Worm (Caenorhabditis elegans): ENCODE results near the gene ugt-32.

The ugt-32 gene

DNA sequence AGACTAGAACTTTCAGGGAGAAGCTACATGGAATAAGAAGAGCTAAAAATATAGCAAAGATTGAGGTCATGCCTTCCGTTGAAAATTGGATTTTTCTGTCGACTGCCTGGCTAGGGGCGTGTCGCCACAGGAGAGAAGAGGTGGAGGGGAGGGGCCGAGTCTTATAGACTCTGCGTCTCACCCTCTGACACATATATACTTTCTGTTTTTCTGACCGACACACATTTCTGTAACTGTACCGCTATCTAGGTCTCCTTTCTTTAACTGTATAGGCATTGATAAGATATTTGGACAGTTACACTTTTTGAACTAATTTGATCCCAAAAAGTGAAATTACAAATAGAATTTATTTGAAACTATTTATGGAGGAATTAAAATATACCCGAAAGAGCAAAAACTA lies 2.3 kb downstream of the ugt-32 start:
- TF ChIP-seq mep-1 (tag; optimal IDR thresholded peaks at IDR 0.05) (no peak), sptf-1 (tag; optimal IDR thresholded peaks at IDR 0.05) (no peak), sem-2 (GFP tag; optimal IDR thresholded peaks at IDR 0.05) (no peak), zip-8 (tag; optimal IDR thresholded peaks at IDR 0.05) (no peak), elt-3 (tag; optimal IDR thresholded peaks at IDR 0.05) (no peak), cnd-1 (tag; optimal IDR thresholded peaks at IDR 0.05) (no peak), mls-2 (tag; optimal IDR thresholded peaks at IDR 0.05) (no peak), unc-62 (GFP tag; optimal IDR thresholded peaks at IDR 0.05) (no peak), lin-32 (GFP tag; optimal IDR thresholded peaks at IDR 0.05) (no peak), nhr-12 (tag; optimal IDR thresholded peaks at IDR 0.05) (no peak), bed-3 (GFP tag; optimal IDR thresholded peaks at IDR 0.05) (no peak), lsy-2 (tag; optimal IDR thresholded peaks at IDR 0.05) (no peak)

DNA sequence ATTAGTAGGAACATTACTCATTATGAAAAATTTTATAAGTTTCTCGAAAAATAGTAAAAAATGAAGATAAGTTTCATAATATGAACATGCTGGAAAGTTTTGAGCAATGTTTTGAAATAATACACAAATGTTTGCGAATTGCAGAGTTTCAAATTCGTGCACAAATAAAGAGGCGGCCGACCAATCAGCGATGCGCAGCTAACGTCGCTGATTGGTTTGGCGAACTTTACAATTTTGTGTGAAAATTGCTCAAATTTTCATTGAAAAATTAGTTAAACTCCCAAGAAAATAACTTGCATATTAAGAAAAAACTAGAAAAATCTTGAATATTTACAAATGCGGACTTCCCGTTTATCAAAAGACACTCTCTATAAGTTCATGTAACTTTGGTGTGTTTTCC lies 11.1 kb downstream of the ugt-32 start:
- no peak for TF ChIP-seq ham-2 (GFP tag; optimal IDR thresholded peaks at IDR 0.05)
- TF ChIP-seq M03D4.4 (tag; optimal IDR thresholded peaks at IDR 0.05): no peak
- TF ChIP-seq sptf-1 (tag; optimal IDR thresholded peaks at IDR 0.05): no peak
- no peak for TF ChIP-seq flh-1 (GFP tag; optimal IDR thresholded peaks at IDR 0.05)

DNA sequence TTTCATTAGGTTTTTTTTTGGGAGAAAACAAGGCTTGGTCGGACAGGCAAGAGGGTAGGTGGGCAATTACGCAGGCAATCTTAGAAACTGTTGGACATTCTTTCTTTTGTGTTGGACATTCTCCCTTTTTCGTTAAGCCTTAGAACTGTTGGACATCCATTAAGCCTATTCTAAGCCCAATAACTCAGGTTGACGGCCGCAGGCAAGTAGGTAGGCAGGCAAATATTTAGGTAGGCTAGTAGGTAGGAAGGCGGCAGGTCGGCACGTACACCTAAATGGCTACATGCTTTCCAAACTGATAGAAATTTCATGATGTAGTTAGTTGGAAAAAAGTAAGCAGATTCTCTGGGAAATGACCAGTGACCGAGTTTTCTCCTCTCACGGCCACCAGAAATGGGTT lies 11.7 kb downstream of the ugt-32 start:
- TF ChIP-seq hlh-1 (tag; optimal IDR thresholded peaks at IDR 0.05) (no peak), lin-32 (GFP tag; optimal IDR thresholded peaks at IDR 0.05) (no peak), nhr-28 (tag; optimal IDR thresholded peaks at IDR 0.05) (no peak), mls-2 (tag; optimal IDR thresholded peaks at IDR 0.05) (no peak), sptf-1 (tag; optimal IDR thresholded peaks at IDR 0.05) (no peak), unc-39 (tag; optimal IDR thresholded peaks at IDR 0.05) (no peak), ztf-11 (tag; optimal IDR thresholded peaks at IDR 0.05) (no peak), mab-5 (tag; optimal IDR thresholded peaks at IDR 0.05) (no peak), snpc-4 (tag; optimal IDR thresholded peaks at IDR 0.05) (no peak), lsy-2 (tag; optimal IDR thresholded peaks at IDR 0.05) (no peak), ham-2 (GFP tag; optimal IDR thresholded peaks at IDR 0.05) (no peak)

DNA sequence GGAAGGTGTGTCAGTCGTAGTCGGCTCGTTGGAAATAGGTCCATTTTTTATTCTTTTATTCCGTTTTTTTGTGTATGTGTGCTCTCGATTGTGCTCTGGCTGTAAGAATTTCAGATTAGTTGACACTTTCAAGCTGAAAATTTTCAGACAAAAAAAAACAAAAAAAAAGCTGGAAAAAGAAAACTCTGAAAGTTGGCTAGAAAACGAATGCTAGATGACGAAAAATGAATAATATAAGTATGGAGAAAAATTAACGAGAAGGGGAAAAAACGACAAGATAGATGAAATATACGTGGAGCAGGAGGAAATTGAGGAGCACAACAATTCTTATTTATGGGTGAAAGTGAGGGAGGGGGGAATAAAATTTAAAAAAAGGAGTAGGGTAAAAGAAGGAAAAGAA lies 12.2 kb downstream of the ugt-32 start, which contains the start of gene H10D18.5:
TSS of gene H10D18.5 (minus strand) at position 101 of the 400 bp plus-strand sequence.
- no peak for TF ChIP-seq bed-3 (GFP tag; optimal IDR thresholded peaks at IDR 0.05)
- no peak for TF ChIP-seq elt-1 (tag; optimal IDR thresholded peaks at IDR 0.05; ENCODE audit: borderline replicate concordance, insufficient read depth)
- no peak for TF ChIP-seq tbx-8 (GFP tag; optimal IDR thresholded peaks at IDR 0.05)
- no peak for TF ChIP-seq blmp-1 (tag; optimal IDR thresholded peaks at IDR 0.05)
- TF ChIP-seq ceh-43 (GFP tag; optimal IDR thresholded peaks at IDR 0.05): no peak
- TF ChIP-seq unc-120 (tag; optimal IDR thresholded peaks at IDR 0.05; ENCODE audit: poor library complexity, severe bottlenecking): no peak
- TF ChIP-seq sptf-1 (tag; optimal IDR thresholded peaks at IDR 0.05): no peak
- no peak for TF ChIP-seq unc-62 (GFP tag; optimal IDR thresholded peaks at IDR 0.05)
- TF ChIP-seq nhr-12 (tag; optimal IDR thresholded peaks at IDR 0.05): no peak
- no peak for TF ChIP-seq snpc-4 (tag; optimal IDR thresholded peaks at IDR 0.05)
- no peak for TF ChIP-seq elt-3 (tag; optimal IDR thresholded peaks at IDR 0.05)
- TF ChIP-seq mab-5 (tag; optimal IDR thresholded peaks at IDR 0.05): no peak
- no peak for TF ChIP-seq nhr-237 (tag; optimal IDR thresholded peaks at IDR 0.05)
- TF ChIP-seq M03D4.4 (tag; optimal IDR thresholded peaks at IDR 0.05): no peak
- TF ChIP-seq nhr-28 (tag; optimal IDR thresholded peaks at IDR 0.05): no peak
- TF ChIP-seq cnd-1 (tag; optimal IDR thresholded peaks at IDR 0.05): no peak

DNA sequence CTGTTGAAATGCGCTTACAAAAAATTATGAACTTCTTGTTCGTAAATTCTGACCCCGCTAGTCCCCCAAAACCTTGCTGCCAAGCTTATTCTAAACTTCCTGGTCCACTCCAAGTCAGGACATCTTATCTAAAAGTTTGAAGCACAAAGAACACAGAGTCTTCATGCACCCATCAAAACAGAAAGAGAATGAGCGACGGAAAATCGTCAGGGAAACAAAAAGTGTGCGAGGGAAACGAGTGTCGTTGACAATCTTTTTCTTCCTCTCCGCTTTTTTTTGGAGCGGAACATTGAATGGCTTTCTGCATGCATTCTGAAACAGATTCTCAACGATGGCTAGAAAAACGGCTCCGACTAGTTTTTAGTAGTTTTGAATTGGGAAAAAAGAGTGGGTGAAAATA lies 18.6 kb downstream of the ugt-32 start:
- TF ChIP-seq mep-1 (tag; optimal IDR thresholded peaks at IDR 0.05): no peak
- no peak for TF ChIP-seq lsy-2 (tag; optimal IDR thresholded peaks at IDR 0.05)
- TF ChIP-seq cnd-1 (tag; optimal IDR thresholded peaks at IDR 0.05): no peak
- TF ChIP-seq ceh-43 (GFP tag; optimal IDR thresholded peaks at IDR 0.05): no peak
- TF ChIP-seq mab-5 (tag; optimal IDR thresholded peaks at IDR 0.05): no peak
- TF ChIP-seq unc-62 (GFP tag; optimal IDR thresholded peaks at IDR 0.05): no peak
- TF ChIP-seq ces-1 (GFP tag; optimal IDR thresholded peaks at IDR 0.05): no peak
- no peak for TF ChIP-seq snpc-4 (tag; optimal IDR thresholded peaks at IDR 0.05)

DNA sequence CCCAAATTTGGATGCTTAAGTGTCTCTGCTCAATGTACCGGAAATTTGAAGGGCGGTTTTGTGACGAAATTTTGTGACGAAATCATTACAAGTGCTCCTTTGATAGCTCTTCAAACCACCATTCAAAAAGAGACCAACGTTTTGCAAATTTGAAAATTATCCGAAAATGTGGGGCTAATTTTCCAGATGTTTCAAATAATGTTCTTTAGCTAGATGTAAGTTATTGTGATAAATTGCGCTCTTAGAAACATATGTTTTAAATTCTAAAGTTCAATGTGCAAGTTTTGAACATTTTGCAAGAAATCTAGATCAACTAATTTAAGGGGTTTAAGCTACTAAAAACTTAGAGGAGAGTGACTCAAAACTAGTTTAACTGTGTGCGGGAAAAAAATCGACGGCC lies 22.9 kb downstream of the ugt-32 start:
- TF ChIP-seq mls-2 (tag; optimal IDR thresholded peaks at IDR 0.05) (no peak), elt-3 (tag; optimal IDR thresholded peaks at IDR 0.05) (no peak), ztf-11 (tag; optimal IDR thresholded peaks at IDR 0.05) (no peak), tbx-8 (GFP tag; optimal IDR thresholded peaks at IDR 0.05) (no peak)
